Fruit fly (Drosophila melanogaster): ENCODE measurements around the gene CG4390.

CG4390 gene

dm6 chr3R:20035887-20036286, 23.7 kb downstream of the CG4390 start, which contains the start of gene Regnase-1 (continued):
- TF ChIP-seq CG17568 (GFP tag; optimal IDR thresholded peaks at IDR 0.05) (peak; percentile 95), CG10462 (GFP tag; optimal IDR thresholded peaks at IDR 0.05) (peak; percentile 62), CG18476 (GFP tag; optimal IDR thresholded peaks at IDR 0.05) (peak; percentile 64), CG2199 (GFP tag; IDR thresholded peaks at IDR 0.05) (0 out of 3 replicates have a peak, but pooled peaks have one; percentile 32), CG13775 (GFP tag; optimal IDR thresholded peaks at IDR 0.05) (peak; percentile 95), CG1024 (GFP tag; IDR thresholded peaks at IDR 0.05) (peak; percentile 80), CG1647 (GFP tag; optimal IDR thresholded peaks at IDR 0.05) (peak; percentile 83), dm (GFP tag; optimal IDR thresholded peaks at IDR 0.05) (peak; percentile 90), CG12071 (GFP tag; optimal IDR thresholded peaks at IDR 0.05) (peak; percentile 95), crp (GFP tag; optimal IDR thresholded peaks at IDR 0.05) (peak in 1 of 2 experiments; percentile 63), eve (GFP tag; optimal IDR thresholded peaks at IDR 0.05) (no peak), Hr3 (GFP tag; optimal IDR thresholded peaks at IDR 0.05) (peak; percentile 72), seq (GFP tag; IDR thresholded peaks at IDR 0.05) (peak; percentile 73; the same call in 1 of the 2 replicates), trem (tag; optimal IDR thresholded peaks at IDR 0.05) (peak; percentile 97), CG3726 (GFP tag; IDR thresholded peaks at IDR 0.05) (peak; percentile 77; the same call in 1 of the 3 replicates), luna (GFP tag; optimal IDR thresholded peaks at IDR 0.05) (peak; percentile 89), bigmax (GFP tag; optimal IDR thresholded peaks at IDR 0.05) (peak; percentile 86), CG4360 (GFP tag; IDR thresholded peaks at IDR 0.05) (peak; percentile 58; the same call in 1 of the 2 replicates), Blimp-1 (GFP tag; optimal IDR thresholded peaks at IDR 0.05) (peak; percentile 79), btn (GFP tag; optimal IDR thresholded peaks at IDR 0.05) (peak; percentile 83), kni (GFP tag; optimal IDR thresholded peaks at IDR 0.05) (peak; percentile 88), B-H2 (GFP tag; optimal IDR thresholded peaks at IDR 0.05) (peak; percentile 96), CG4730 (GFP tag; IDR thresholded peaks at IDR 0.05) (peak; percentile 73), CG6683 (GFP tag; optimal IDR thresholded peaks at IDR 0.05) (peak; percentile 89), CG15514 (GFP tag; optimal IDR thresholded peaks at IDR 0.05) (peak; percentile 95), insv (GFP tag; optimal IDR thresholded peaks at IDR 0.05) (peak in 1 of 2 experiments; percentile 81), tup (GFP tag; optimal IDR thresholded peaks at IDR 0.05) (peak; percentile 64), Dad (GFP tag; optimal IDR thresholded peaks at IDR 0.05) (peak; percentile 92), Ets97D (GFP tag; optimal IDR thresholded peaks at IDR 0.05) (peak; percentile 100), CG31224 (GFP tag; IDR thresholded peaks at IDR 0.05) (peak; percentile 84), CG9876 (GFP tag; optimal IDR thresholded peaks at IDR 0.05) (peak; percentile 89), CG4328 (GFP tag; optimal IDR thresholded peaks at IDR 0.05) (peak; percentile 94), HLH54F (GFP tag; optimal IDR thresholded peaks at IDR 0.05) (peak; percentile 79), CG17186 (GFP tag; optimal IDR thresholded peaks at IDR 0.05) (peak; percentile 95), CkIIα-i1 (GFP tag; IDR thresholded peaks at IDR 0.05) (peak; percentile 63; the same call in 1 of the 2 replicates), CG3407 (GFP tag; optimal IDR thresholded peaks at IDR 0.05) (peak; percentile 88), dysf (GFP tag; IDR thresholded peaks at IDR 0.05) (peak; percentile 86), Xbp1 (GFP tag; optimal IDR thresholded peaks at IDR 0.05) (peak; percentile 86), CG2202 (tag; optimal IDR thresholded peaks at IDR 0.05) (peak; percentile 93), Lpt (GFP tag; optimal IDR thresholded peaks at IDR 0.05) (no peak), gro (GFP tag; optimal IDR thresholded peaks at IDR 0.05) (peak; percentile 93), CG6765 (GFP tag; optimal IDR thresholded peaks at IDR 0.05) (peak; percentile 98), gcm2 (GFP tag; optimal IDR thresholded peaks at IDR 0.05) (peak; percentile 74), CG30020 (tag; optimal IDR thresholded peaks at IDR 0.05) (peak; percentile 63), pan (optimal IDR thresholded peaks at IDR 0.05) (no peak), pan (GFP tag; optimal IDR thresholded peaks at IDR 0.05 in 1 of 2, IDR thresholded peaks at IDR 0.05 in 1 of 2) (peak in 1 of 2 experiments; percentile 90), az2 (GFP tag; optimal IDR thresholded peaks at IDR 0.05) (peak; percentile 78), Ssrp (tag; optimal IDR thresholded peaks at IDR 0.05) (peak; percentile 65), CG11504 (tag; optimal IDR thresholded peaks at IDR 0.05) (peak; percentile 87), Tbp (GFP tag; optimal IDR thresholded peaks at IDR 0.05) (no peak), CG10321 (GFP tag; IDR thresholded peaks at IDR 0.05) (peak; percentile 66)
